Fruit fly (Drosophila melanogaster) whole organism, prepupa: ENCODE measurements around the gene CG3285.

ENCODE experiments used
- Hr39 ChIP-seq: fragments of 200-800 bp; sonication (Bioruptor generic); optimal IDR thresholded peaks from 2 replicates; lab custom pipeline; 2016; ENCODE audit warnings: missing biosample characterization, missing genetic modification characterization
- fd59A ChIP-seq: fragments of 200-800 bp; sonication (Bioruptor generic); optimal IDR thresholded peaks from 2 replicates; lab custom pipeline; 2017; ENCODE audit warnings: missing biosample characterization, mild to moderate bottlenecking, missing genetic modification characterization, missing genetic modification reagents

- TF ChIP-seq Hr39 (no peak), fd59A (GFP tag; lab: Kevin White, UChicago) (no peak)
Measured at dm6 chr2L:3308529-3309272, 22.0 kb upstream of the CG3285 start, which contains the start of gene CG15406.
